Fruit fly (Drosophila melanogaster) whole organism, embryonic: ENCODE measurements around the gene MsR2.

Experiments
- ATbp ChIP-seq: fragments of 200-800 bp; sonication (Bioruptor generic); optimal IDR thresholded peaks from 2 replicates; lab custom pipeline; 2017; ENCODE audit warnings: missing biosample characterization, mild to moderate bottlenecking, missing genetic modification characterization, missing genetic modification reagents
- Atf6 ChIP-seq: fragments of 200-800 bp; sonication (Bioruptor generic); IDR thresholded peaks from 2 replicates; pipeline ENCODE4 v1.3.6; 2022; ENCODE audit warnings: missing biosample characterization, missing genetic modification characterization
- Bgb ChIP-seq: fragments of 200-800 bp; sonication (Bioruptor generic); IDR thresholded peaks from 2 replicates; pipeline ENCODE4 v1.3.6; 2022; ENCODE audit warnings: missing biosample characterization, missing genetic modification characterization; ENCODE audit not compliant: partially characterized antibody
- CG10209 ChIP-seq: fragments of 200-800 bp; sonication (Bioruptor generic); optimal IDR thresholded peaks from 3 replicates; lab custom pipeline; 2017; ENCODE audit warnings: missing biosample characterization, mild to moderate bottlenecking, missing genetic modification characterization, missing genetic modification reagents
- CG10565 ChIP-seq: fragments of 200-800 bp; sonication (Bioruptor generic); optimal IDR thresholded peaks from 3 replicates; lab custom pipeline; 2016; ENCODE audit warnings: missing biosample characterization, mild to moderate bottlenecking, missing genetic modification characterization
- CG11085 ChIP-seq: fragments of 200-800 bp; sonication (Bioruptor generic); IDR thresholded peaks from 2 replicates; pipeline ENCODE4 v1.3.6; 2022; ENCODE audit warnings: missing biosample characterization, missing genetic modification characterization
- CG11398 ChIP-seq: fragments of 200-800 bp; sonication (Bioruptor generic); optimal IDR thresholded peaks from 2 replicates; lab custom pipeline; 2016; ENCODE audit warnings: missing biosample characterization, missing genetic modification characterization
- CG11560 ChIP-seq: fragments of 200-800 bp; sonication (Bioruptor generic); IDR thresholded peaks from 3 replicates; pipeline ENCODE4 v1.3.6; 2022; ENCODE audit warnings: missing biosample characterization, missing genetic modification characterization
- CG12659 ChIP-seq: fragments of 200-800 bp; sonication (Bioruptor generic); optimal IDR thresholded peaks from 3 replicates; lab custom pipeline; 2017; ENCODE audit warnings: mild to moderate bottlenecking, missing biosample characterization, missing genetic modification reagents, missing genetic modification characterization
- CG13123 ChIP-seq: fragments of 200-800 bp; sonication (Bioruptor generic); optimal IDR thresholded peaks from 2 replicates; lab custom pipeline; 2016; ENCODE audit warnings: missing biosample characterization, missing genetic modification characterization
- CG13287 ChIP-seq: fragments of 200-800 bp; sonication (Bioruptor generic); IDR thresholded peaks from 2 replicates; pipeline ENCODE4 v1.3.6; 2022; ENCODE audit warnings: missing biosample characterization, missing genetic modification characterization; ENCODE audit not compliant: partially characterized antibody
- CG15514 ChIP-seq: fragments of 200-800 bp; sonication (Bioruptor generic); optimal IDR thresholded peaks from 3 replicates; lab custom pipeline; 2017; ENCODE audit warnings: missing biosample characterization, missing genetic modification characterization, mild to moderate bottlenecking, moderate library complexity, missing genetic modification reagents
- CG17912 ChIP-seq: fragments of 200-800 bp; sonication (Bioruptor generic); optimal IDR thresholded peaks from 2 replicates; lab custom pipeline; 2018; ENCODE audit warnings: missing biosample characterization, mild to moderate bottlenecking, missing genetic modification characterization
- CG18476 ChIP-seq: fragments of 200-800 bp; sonication (Bioruptor generic); optimal IDR thresholded peaks from 2 replicates; lab custom pipeline; 2016; ENCODE audit warnings: missing biosample characterization, mild to moderate bottlenecking, missing genetic modification characterization
- CG34224 ChIP-seq: fragments of 200-800 bp; sonication (Bioruptor generic); IDR thresholded peaks from 3 replicates; pipeline ENCODE4 v1.3.6; 2022; ENCODE audit warnings: missing biosample characterization, missing genetic modification characterization; ENCODE audit not compliant: partially characterized antibody
- CG4854 ChIP-seq: fragments of 200-800 bp; sonication (Bioruptor generic); optimal IDR thresholded peaks from 2 replicates; lab custom pipeline; 2016; ENCODE audit warnings: missing biosample characterization, missing genetic modification characterization, inconsistent platforms
- CG7357 ChIP-seq: fragments of 200-800 bp; sonication (Bioruptor generic); IDR thresholded peaks from 3 replicates; pipeline ENCODE4 v1.3.6; 2022; ENCODE audit warnings: missing biosample characterization, missing genetic modification characterization
- CG7556 ChIP-seq: fragments of 200-800 bp; sonication (Bioruptor generic); optimal IDR thresholded peaks from 2 replicates; lab custom pipeline; 2017; ENCODE audit warnings: missing biosample characterization, mild to moderate bottlenecking, missing genetic modification characterization
- CG7987 ChIP-seq: fragments of 200-800 bp; sonication (Bioruptor generic); optimal IDR thresholded peaks from 2 replicates; lab custom pipeline; 2018; ENCODE audit warnings: missing biosample characterization, mild to moderate bottlenecking, missing genetic modification characterization, moderate library complexity
- CG8478 ChIP-seq: fragments of >200 bp; optimal IDR thresholded peaks from 2 replicates; lab custom pipeline; 2018
- CG8944 ChIP-seq: fragments of 200-800 bp; sonication (Bioruptor generic); optimal IDR thresholded peaks from 3 replicates; lab custom pipeline; 2016; ENCODE audit warnings: missing biosample characterization, missing genetic modification characterization
- CG9797 ChIP-seq: fragments of 200-800 bp; sonication (Bioruptor generic); optimal IDR thresholded peaks from 3 replicates; lab custom pipeline; 2018; ENCODE audit warnings: missing biosample characterization, mild to moderate bottlenecking, missing genetic modification characterization
- CrebB ChIP-seq: fragments of 200-800 bp; sonication (Bioruptor generic); optimal IDR thresholded peaks from 3 replicates; lab custom pipeline; 2018; ENCODE audit warnings: missing biosample characterization, mild to moderate bottlenecking, missing genetic modification characterization
- D19B ChIP-seq: fragments of 200-800 bp; sonication (Bioruptor generic); optimal IDR thresholded peaks from 2 replicates; lab custom pipeline; 2017; ENCODE audit warnings: missing biosample characterization, mild to moderate bottlenecking, missing genetic modification characterization
- Dbx ChIP-seq: fragments of 200-800 bp; sonication (Bioruptor generic); IDR thresholded peaks from 3 replicates; pipeline ENCODE4 v1.3.6; 2022; ENCODE audit warnings: missing biosample characterization, missing genetic modification characterization
- Dip2 ChIP-seq: fragments of 200-800 bp; sonication (Bioruptor generic); IDR thresholded peaks from 2 replicates; pipeline ENCODE4 v1.3.6; 2022; ENCODE audit warnings: missing biosample characterization, missing genetic modification characterization
- Dref ChIP-seq: fragments of 200-800 bp; sonication (Bioruptor generic); IDR thresholded peaks from 2 replicates; pipeline ENCODE4 v1.3.6; 2022; ENCODE audit warnings: missing biosample characterization, missing genetic modification characterization
- Eip74EF ChIP-seq, 2 experiments: fragments of 200-800 bp in 1 of 2; fragments of >200 bp in 1 of 2; sonication (Bioruptor generic) in 1 of 2; optimal IDR thresholded peaks; 2 replicates each; lab custom pipeline; 2017 to 2019; ENCODE audit warnings: missing biosample characterization in 2 of 2, missing genetic modification characterization in 2 of 2, mild to moderate bottlenecking in 1 of 2, moderate library complexity in 1 of 2
- Elba2 ChIP-seq: fragments of 200-800 bp; sonication (Bioruptor generic); optimal IDR thresholded peaks from 3 replicates; lab custom pipeline; 2016; ENCODE audit warnings: missing biosample characterization, missing genetic modification characterization
- Fer3 ChIP-seq: fragments of 200-800 bp; sonication (Bioruptor generic); optimal IDR thresholded peaks from 2 replicates; lab custom pipeline; 2018; ENCODE audit warnings: missing biosample characterization, mild to moderate bottlenecking, missing genetic modification characterization, moderate library complexity
- H2.0 ChIP-seq: fragments of 200-800 bp; sonication (Bioruptor generic); IDR thresholded peaks from 2 replicates; pipeline ENCODE4 v1.3.6; 2022; ENCODE audit warnings: missing biosample characterization, missing genetic modification characterization
- Kr ChIP-seq: fragments of 200-800 bp; sonication (Bioruptor generic); optimal IDR thresholded peaks from 2 replicates; lab custom pipeline; 2017; ENCODE audit warnings: missing biosample characterization, mild to moderate bottlenecking, missing genetic modification characterization
- NC2β ChIP-seq: fragments of 200-800 bp; sonication (Bioruptor generic); optimal IDR thresholded peaks from 2 replicates; lab custom pipeline; 2016; ENCODE audit warnings: missing biosample characterization, missing genetic modification characterization
- Spps ChIP-seq: fragments of 200-800 bp; sonication (Bioruptor generic); optimal IDR thresholded peaks from 2 replicates; lab custom pipeline; 2018; ENCODE audit warnings: missing biosample characterization, mild to moderate bottlenecking, missing genetic modification characterization
- amos ChIP-seq: fragments of 200-800 bp; sonication (Bioruptor generic); IDR thresholded peaks from 2 replicates; pipeline ENCODE4 v1.3.6; 2022; ENCODE audit warnings: missing biosample characterization, missing genetic modification characterization; ENCODE audit not compliant: partially characterized antibody
- bowl ChIP-seq: fragments of 200-800 bp; sonication (Bioruptor generic); IDR thresholded peaks from 2 replicates; pipeline ENCODE4 v1.3.6; 2022; ENCODE audit warnings: missing biosample characterization, missing genetic modification characterization
- cato ChIP-seq: fragments of 200-800 bp; sonication (Bioruptor generic); optimal IDR thresholded peaks from 2 replicates; lab custom pipeline; 2016; ENCODE audit warnings: missing biosample characterization, missing genetic modification characterization, borderline replicate concordance
- dmrt11E ChIP-seq: fragments of 200-800 bp; sonication (Bioruptor generic); optimal IDR thresholded peaks from 3 replicates; lab custom pipeline; 2018; ENCODE audit warnings: missing biosample characterization, mild to moderate bottlenecking, missing genetic modification characterization, moderate library complexity
- fd102C ChIP-seq: fragments of 200-800 bp; sonication (Bioruptor generic); optimal IDR thresholded peaks from 2 replicates; lab custom pipeline; 2018; ENCODE audit warnings: missing biosample characterization, mild to moderate bottlenecking, missing genetic modification characterization, moderate library complexity
- fd64A ChIP-seq: fragments of 200-800 bp; sonication (Bioruptor generic); optimal IDR thresholded peaks from 3 replicates; lab custom pipeline; 2018; ENCODE audit warnings: missing biosample characterization, mild to moderate bottlenecking, missing genetic modification characterization
- gro ChIP-seq: fragments of 200-800 bp; sonication (Bioruptor generic); optimal IDR thresholded peaks from 2 replicates; lab custom pipeline; 2016; ENCODE audit warnings: missing biosample characterization, missing genetic modification characterization
- ham ChIP-seq: fragments of 200-800 bp; sonication (Bioruptor generic); IDR thresholded peaks from 2 replicates; pipeline ENCODE4 v1.3.6; 2022; ENCODE audit warnings: missing biosample characterization, missing genetic modification characterization
- insv ChIP-seq, 2 experiments: fragments of 200-800 bp; sonication (Bioruptor generic); optimal IDR thresholded peaks; 3 replicates each; lab custom pipeline; 2016 to 2018; ENCODE audit warnings: missing biosample characterization in 2 of 2, missing genetic modification characterization in 2 of 2
- kah ChIP-seq: fragments of 200-800 bp; sonication (Bioruptor generic); optimal IDR thresholded peaks from 2 replicates; lab custom pipeline; 2018; ENCODE audit warnings: missing biosample characterization, mild to moderate bottlenecking, missing genetic modification characterization
- peb ChIP-seq: fragments of 200-800 bp; sonication (Bioruptor generic); IDR thresholded peaks from 2 replicates; pipeline ENCODE4 v1.3.6; 2022; ENCODE audit warnings: missing biosample characterization, missing genetic modification characterization
- psq ChIP-seq: fragments of 200-800 bp; sonication (Bioruptor generic); optimal IDR thresholded peaks from 2 replicates; lab custom pipeline; 2017; ENCODE audit warnings: missing biosample characterization, missing genetic modification characterization
- ranshi ChIP-seq: fragments of 200-800 bp; sonication (Bioruptor generic); IDR thresholded peaks from 2 replicates; pipeline ENCODE4 v1.3.6; 2022; ENCODE audit warnings: missing biosample characterization, missing genetic modification characterization
- repo ChIP-seq: fragments of 200-800 bp; sonication (Bioruptor generic); optimal IDR thresholded peaks from 2 replicates; lab custom pipeline; 2016; ENCODE audit warnings: missing biosample characterization, missing genetic modification characterization
- run ChIP-seq: fragments of 200-800 bp; sonication (Bioruptor generic); optimal IDR thresholded peaks from 3 replicates; lab custom pipeline; 2018; ENCODE audit warnings: missing biosample characterization, mild to moderate bottlenecking, missing genetic modification characterization
- sd ChIP-seq: fragments of 200-800 bp; sonication (Bioruptor generic); optimal IDR thresholded peaks from 3 replicates; lab custom pipeline; 2018; ENCODE audit warnings: missing biosample characterization, mild to moderate bottlenecking, missing genetic modification characterization, moderate library complexity

MsR2 gene

DNA sequence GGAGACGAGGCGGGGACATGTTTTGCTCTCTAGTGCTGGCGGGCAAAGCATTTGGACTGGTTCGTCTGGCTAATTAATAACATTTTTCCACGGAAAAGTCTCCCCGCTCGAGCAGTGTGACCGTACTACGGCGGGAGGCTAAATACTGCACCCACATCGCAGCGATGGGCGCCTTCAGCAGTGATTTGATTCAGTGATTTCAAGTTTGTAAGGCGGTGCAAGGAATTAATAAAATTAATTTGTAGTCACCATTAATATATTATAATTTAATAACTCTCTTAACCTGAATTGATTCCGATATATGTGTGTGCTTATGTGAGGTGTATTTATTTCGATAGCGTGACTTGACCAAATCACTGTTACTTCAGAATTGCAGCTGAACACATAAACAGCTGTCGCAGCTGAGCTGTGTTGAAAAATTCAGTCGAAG is 20.2 kb upstream of the MsR2 start, which contains the start of the genes oxt and CG13807 (continued):
- TF ChIP-seq CG10209 (GFP tag; lab: Kevin White, UChicago) (peak; percentile 87), CG9797 (GFP tag; lab: Kevin White, UChicago) (peak; percentile 74), Kr (GFP tag; lab: Kevin White, UChicago) (no peak), Spps (tag; lab: Kevin White, UChicago) (peak; percentile 77), CrebB (tag; lab: Kevin White, UChicago) (peak; percentile 64), repo (GFP tag; lab: Kevin White, UChicago) (no peak), Dbx (GFP tag; lab: Robert Waterston, UW) (peak; percentile 82), Elba2 (GFP tag; lab: Kevin White, UChicago) (peak; percentile 29), CG4854 (peak; percentile 53), CG18476 (GFP tag; lab: Kevin White, UChicago) (peak; percentile 56), bowl (GFP tag; lab: Robert Waterston, UW) (no peak; the same call in 1 of the 2 replicates), peb (GFP tag; lab: Robert Waterston, UW) (peak; percentile 86), CG34224 (GFP tag; lab: Robert Waterston, UW) (peak; percentile 16; the same call in 1 of the 3 replicates), CG11560 (peak; percentile 62; the same call in 2 of the 3 replicates), Fer3 (tag; lab: Kevin White, UChicago) (peak; percentile 87), dmrt11E (tag; lab: Kevin White, UChicago) (peak; percentile 82), Atf6 (GFP tag; lab: Robert Waterston, UW) (peak; percentile 85), Dip2 (0 out of 2 replicates have a peak, but pooled peaks have one; percentile 19), fd102C (GFP tag; lab: Kevin White, UChicago) (peak; percentile 42), CG8478 (lab: Kevin White, UChicago) (no peak), Bgb (GFP tag; lab: Robert Waterston, UW) (no peak), CG7556 (GFP tag; lab: Kevin White, UChicago) (peak; percentile 82), CG13123 (GFP tag; lab: Kevin White, UChicago) (peak; percentile 60), fd64A (peak; percentile 66), CG7987 (peak; percentile 72), Dref (GFP tag; lab: Robert Waterston, UW) (no peak), Eip74EF (GFP tag; optimal IDR thresholded peaks at IDR 0.05; lab: Kevin White, UChicago) (peak in 1 of 2 experiments; percentile 74), psq (GFP tag; lab: Kevin White, UChicago) (peak; percentile 50), amos (GFP tag; lab: Robert Waterston, UW) (no peak), sd (tag; lab: Kevin White, UChicago) (peak; percentile 79), CG17912 (GFP tag; lab: Kevin White, UChicago) (peak; percentile 84), NC2β (GFP tag; lab: Kevin White, UChicago) (peak; percentile 46), CG11398 (GFP tag; lab: Kevin White, UChicago) (no peak), CG7357 (peak; percentile 75), run (peak; percentile 32), D19B (GFP tag; lab: Kevin White, UChicago) (peak; percentile 66), cato (GFP tag; lab: Kevin White, UChicago) (peak; percentile 79), ham (GFP tag; lab: Robert Waterston, UW) (peak; percentile 53; the same call in 1 of the 2 replicates), CG11085 (GFP tag; lab: Robert Waterston, UW) (peak; percentile 85), gro (GFP tag; lab: Kevin White, UChicago) (peak; percentile 77), CG10565 (GFP tag; lab: Kevin White, UChicago) (no peak), CG15514 (peak; percentile 79), CG8944 (no peak), ATbp (peak; percentile 78), insv (GFP tag; optimal IDR thresholded peaks at IDR 0.05; lab: Kevin White, UChicago) (peak in 1 of 2 experiments; percentile 44), kah (GFP tag; lab: Kevin White, UChicago) (peak; percentile 50), CG13287 (peak; percentile 62), ranshi (peak; percentile 91), H2.0 (peak; percentile 92), CG12659 (GFP tag; lab: Kevin White, UChicago) (peak; percentile 92)
